Worm (Caenorhabditis elegans): ENCODE data around the gene srh-31.

ce11 chrV:17676553-17676952, 30.6 kb upstream of the srh-31 start, which contains the start of gene str-92:
- no peak for TF ChIP-seq nhr-11 (tag; optimal IDR thresholded peaks at IDR 0.05)
- TF ChIP-seq elt-2 (tag; optimal IDR thresholded peaks at IDR 0.05): no peak
